Fruit fly (Drosophila melanogaster): ENCODE data around the gene alphaTub67C.

Gene alphaTub67C

DNA sequence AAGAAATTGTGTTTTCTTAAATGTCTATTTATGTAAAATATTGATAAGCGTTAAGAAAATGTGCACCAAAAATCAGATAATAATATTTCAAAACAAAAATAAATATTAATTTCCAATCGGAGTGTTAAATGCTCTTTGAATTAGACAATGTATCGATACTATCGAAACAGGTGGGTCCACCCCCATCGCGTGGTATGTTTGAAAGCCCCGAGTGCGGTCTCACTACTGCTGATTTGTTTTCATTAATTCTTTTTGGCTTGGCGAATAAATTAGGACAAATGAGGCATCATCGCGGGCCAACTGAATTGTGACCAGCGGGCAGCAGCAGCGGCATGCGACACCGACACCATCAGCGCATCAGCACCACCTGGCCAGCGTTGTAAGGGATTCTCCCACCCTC, 45.6 kb downstream of the alphaTub67C start, which contains the start of gene Naa60:
TSS of gene Naa60 (plus strand) at position 189 of the 400 bp plus-strand sequence.
- TF ChIP-seq CG33017 (tag; optimal IDR thresholded peaks at IDR 0.05) (no peak), bab1 (GFP tag; optimal IDR thresholded peaks at IDR 0.05) (peak; percentile 21), kay (GFP tag; ENCODE audit: borderline replicate concordance) (no peak), CG12768 (GFP tag; optimal IDR thresholded peaks at IDR 0.05) (no peak), Crg-1 (GFP tag; optimal IDR thresholded peaks at IDR 0.05) (no peak), CG7101 (tag; optimal IDR thresholded peaks at IDR 0.05) (peak; percentile 9)

DNA sequence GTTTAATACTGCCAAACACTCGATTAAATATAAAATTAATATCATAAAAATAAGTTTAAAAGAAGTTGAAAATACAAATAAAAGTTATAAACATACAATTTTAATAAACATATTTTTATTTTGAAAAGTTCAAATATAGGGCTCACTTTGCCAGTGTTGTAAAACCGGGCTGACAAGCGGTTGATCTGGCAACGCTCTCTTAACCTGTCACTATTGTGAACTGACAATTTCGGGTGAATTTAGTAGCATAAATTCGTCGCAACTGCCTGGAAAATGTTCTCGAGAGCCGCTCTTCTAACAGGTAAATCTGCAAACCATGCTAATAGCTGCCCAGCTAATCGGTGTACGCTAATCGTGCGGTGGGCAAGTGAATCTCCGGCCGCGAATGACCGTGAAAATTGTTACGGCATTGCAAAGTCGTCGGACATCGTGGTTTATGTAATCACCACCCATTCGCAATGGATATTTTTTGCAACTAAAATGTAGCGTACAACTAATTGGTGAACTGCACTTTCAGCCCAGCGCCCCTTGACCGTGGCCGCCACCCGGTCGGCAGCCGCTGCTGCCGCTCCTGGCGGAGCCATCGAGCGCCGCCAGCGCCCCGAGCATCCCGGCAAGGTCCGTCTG, 48.8 kb downstream of the alphaTub67C start, which contains the start of gene ATPsynB:
TSS of gene ATPsynB (plus strand) at position 205 of the 627 bp plus-strand sequence.
- no peak for TF ChIP-seq tj (GFP tag; optimal IDR thresholded peaks at IDR 0.05)
- peak; percentile 36 for TF ChIP-seq cic (GFP tag; optimal IDR thresholded peaks at IDR 0.05)
- peak; percentile 25 for TF ChIP-seq CG12768 (GFP tag; optimal IDR thresholded peaks at IDR 0.05)
- no peak for TF ChIP-seq cnc (optimal IDR thresholded peaks at IDR 0.05)
- TF ChIP-seq ovo (GFP tag; optimal IDR thresholded peaks at IDR 0.05) = no peak
- TF ChIP-seq Mnt (GFP tag; optimal IDR thresholded peaks at IDR 0.05) = peak; percentile 38
- peak; percentile 72 for TF ChIP-seq CG1620 (GFP tag; optimal IDR thresholded peaks at IDR 0.05)
- TF ChIP-seq CG7045 (GFP tag; optimal IDR thresholded peaks at IDR 0.05) = no peak
- TF ChIP-seq CG33017 (tag; optimal IDR thresholded peaks at IDR 0.05) = no peak
- peak; percentile 57 for TF ChIP-seq pad (GFP tag; optimal IDR thresholded peaks at IDR 0.05)
- peak; percentile 14 for TF ChIP-seq CG14711 (tag; optimal IDR thresholded peaks at IDR 0.05)
- TF ChIP-seq Crg-1 (GFP tag; optimal IDR thresholded peaks at IDR 0.05) = peak; percentile 72
- TF ChIP-seq kay (GFP tag; ENCODE audit: borderline replicate concordance) = no peak
- peak; percentile 61 for TF ChIP-seq CG7101 (tag; optimal IDR thresholded peaks at IDR 0.05)
- no peak for TF ChIP-seq Hr96 (GFP tag; optimal IDR thresholded peaks at IDR 0.05)
- no peak for TF ChIP-seq toe (GFP tag; optimal IDR thresholded peaks at IDR 0.05)
- no peak for TF ChIP-seq CG5204 (GFP tag; optimal IDR thresholded peaks at IDR 0.05)
- TF ChIP-seq CG11617 (GFP tag; optimal IDR thresholded peaks at IDR 0.05) = peak; percentile 21
- no peak for TF ChIP-seq Clk (GFP tag; optimal IDR thresholded peaks at IDR 0.05)
- peak; percentile 5 for TF ChIP-seq bab1 (GFP tag; optimal IDR thresholded peaks at IDR 0.05)
